Fruit fly (Drosophila melanogaster) whole organism, embryonic: ENCODE results near the gene CG31468.

Experiments used
- Abd-B ChIP-seq: fragments of 200-800 bp; sonication (Bioruptor generic); optimal IDR thresholded peaks from 2 replicates; lab custom pipeline; 2018; ENCODE audit warnings: missing biosample characterization, mild to moderate bottlenecking, missing genetic modification characterization, moderate library complexity
- CG11695 ChIP-seq: fragments of 200-800 bp; sonication (Bioruptor generic); IDR thresholded peaks from 3 replicates; pipeline ENCODE4 v1.3.6; 2022; ENCODE audit warnings: missing biosample characterization, missing genetic modification characterization
- CG13775 ChIP-seq: fragments of 200-800 bp; sonication (Bioruptor generic); optimal IDR thresholded peaks from 3 replicates; lab custom pipeline; 2017; ENCODE audit warnings: missing biosample characterization, mild to moderate bottlenecking, missing genetic modification characterization
- CG14050 ChIP-seq: fragments of 200-800 bp; sonication (Bioruptor generic); IDR thresholded peaks from 3 replicates; pipeline ENCODE4 v1.3.6; 2022; ENCODE audit warnings: missing biosample characterization, missing genetic modification characterization
- CG15479 ChIP-seq: fragments of 200-800 bp; sonication (Bioruptor generic); optimal IDR thresholded peaks from 3 replicates; lab custom pipeline; 2019; ENCODE audit warnings: missing biosample characterization, mild to moderate bottlenecking, missing genetic modification characterization, moderate library complexity
- CG16863 ChIP-seq: fragments of 200-800 bp; sonication (Bioruptor generic); optimal IDR thresholded peaks from 3 replicates; lab custom pipeline; 2016; ENCODE audit warnings: missing biosample characterization, missing genetic modification characterization
- CG17186 ChIP-seq: fragments of 200-800 bp; sonication (Bioruptor generic); optimal IDR thresholded peaks from 3 replicates; lab custom pipeline; 2017; ENCODE audit warnings: missing biosample characterization, missing genetic modification reagents, missing genetic modification characterization
- CG17359 ChIP-seq: fragments of 200-800 bp; sonication (Bioruptor generic); optimal IDR thresholded peaks from 3 replicates; lab custom pipeline; 2018; ENCODE audit warnings: missing biosample characterization, mild to moderate bottlenecking, missing genetic modification characterization, moderate library complexity
- CG18599 ChIP-seq: fragments of 200-800 bp; sonication (Bioruptor generic); optimal IDR thresholded peaks from 3 replicates; lab custom pipeline; 2017; ENCODE audit warnings: missing biosample characterization, missing genetic modification characterization, mild to moderate bottlenecking, moderate library complexity, missing genetic modification reagents
- CG2120 ChIP-seq: fragments of 200-800 bp; sonication (Bioruptor generic); optimal IDR thresholded peaks from 3 replicates; lab custom pipeline; 2016; ENCODE audit warnings: missing biosample characterization, missing genetic modification characterization
- CG30403 ChIP-seq: fragments of 200-800 bp; sonication (Bioruptor generic); optimal IDR thresholded peaks from 3 replicates; lab custom pipeline; 2016; ENCODE audit warnings: missing biosample characterization, missing genetic modification characterization
- CG31365 ChIP-seq: fragments of 200-800 bp; sonication (Bioruptor generic); optimal IDR thresholded peaks from 2 replicates; lab custom pipeline; 2018; ENCODE audit warnings: missing biosample characterization, mild to moderate bottlenecking, missing genetic modification characterization
- CG4360 ChIP-seq: fragments of 200-800 bp; sonication (Bioruptor generic); IDR thresholded peaks from 2 replicates; pipeline ENCODE4 v1.3.6; 2022; ENCODE audit warnings: missing biosample characterization, missing genetic modification characterization
- CG4854 ChIP-seq: fragments of 200-800 bp; sonication (Bioruptor generic); optimal IDR thresholded peaks from 2 replicates; lab custom pipeline; 2016; ENCODE audit warnings: missing biosample characterization, missing genetic modification characterization, inconsistent platforms
- CG7556 ChIP-seq: fragments of 200-800 bp; sonication (Bioruptor generic); optimal IDR thresholded peaks from 2 replicates; lab custom pipeline; 2017; ENCODE audit warnings: missing biosample characterization, mild to moderate bottlenecking, missing genetic modification characterization
- CG7987 ChIP-seq: fragments of 200-800 bp; sonication (Bioruptor generic); optimal IDR thresholded peaks from 2 replicates; lab custom pipeline; 2018; ENCODE audit warnings: missing biosample characterization, mild to moderate bottlenecking, missing genetic modification characterization, moderate library complexity
- CG8089 ChIP-seq: fragments of 200-800 bp; sonication (Bioruptor generic); optimal IDR thresholded peaks from 3 replicates; lab custom pipeline; 2016; ENCODE audit warnings: missing biosample characterization, missing genetic modification characterization
- CG8281 ChIP-seq: fragments of 200-800 bp; sonication (Bioruptor generic); optimal IDR thresholded peaks from 2 replicates; lab custom pipeline; 2018; ENCODE audit warnings: missing biosample characterization, mild to moderate bottlenecking, missing genetic modification characterization, moderate library complexity
- CG8359 ChIP-seq: fragments of 200-800 bp; sonication (Bioruptor generic); optimal IDR thresholded peaks from 2 replicates; lab custom pipeline; 2017; ENCODE audit warnings: missing biosample characterization, mild to moderate bottlenecking, missing genetic modification characterization, borderline replicate concordance
- CG8388 ChIP-seq: fragments of 200-800 bp; sonication (Bioruptor generic); optimal IDR thresholded peaks from 2 replicates; lab custom pipeline; 2019; ENCODE audit warnings: missing biosample characterization, mild to moderate bottlenecking, missing genetic modification characterization, moderate library complexity
- CG9817 ChIP-seq: fragments of 200-800 bp; sonication (Bioruptor generic); optimal IDR thresholded peaks from 2 replicates; lab custom pipeline; 2018; ENCODE audit warnings: missing biosample characterization, mild to moderate bottlenecking, missing genetic modification characterization, moderate library complexity
- CG9876 ChIP-seq: fragments of 200-800 bp; sonication (Bioruptor generic); optimal IDR thresholded peaks from 2 replicates; lab custom pipeline; 2016; ENCODE audit warnings: missing biosample characterization, missing genetic modification characterization
- CrebB ChIP-seq: fragments of 200-800 bp; sonication (Bioruptor generic); optimal IDR thresholded peaks from 3 replicates; lab custom pipeline; 2018; ENCODE audit warnings: missing biosample characterization, mild to moderate bottlenecking, missing genetic modification characterization
- D19B ChIP-seq: fragments of 200-800 bp; sonication (Bioruptor generic); optimal IDR thresholded peaks from 2 replicates; lab custom pipeline; 2017; ENCODE audit warnings: missing biosample characterization, mild to moderate bottlenecking, missing genetic modification characterization
- Dip3 ChIP-seq: fragments of 200-800 bp; sonication (Bioruptor generic); optimal IDR thresholded peaks from 3 replicates; lab custom pipeline; 2016; ENCODE audit warnings: missing biosample characterization, missing genetic modification characterization
- Dp ChIP-seq: fragments of 200-800 bp; sonication (Bioruptor generic); optimal IDR thresholded peaks from 2 replicates; lab custom pipeline; 2018; ENCODE audit warnings: missing biosample characterization, mild to moderate bottlenecking, missing genetic modification characterization, moderate library complexity
- Hey ChIP-seq: fragments of 200-800 bp; sonication (Bioruptor generic); optimal IDR thresholded peaks from 3 replicates; lab custom pipeline; 2018; ENCODE audit warnings: missing biosample characterization, mild to moderate bottlenecking, missing genetic modification characterization
- MBD-R2 ChIP-seq: fragments of 200-800 bp; sonication (Bioruptor generic); IDR thresholded peaks from 2 replicates; pipeline ENCODE4 v1.3.6; 2022; ENCODE audit warnings: missing biosample characterization, missing genetic modification characterization
- Optix ChIP-seq: fragments of 200-800 bp; sonication (Bioruptor generic); IDR thresholded peaks from 3 replicates; pipeline ENCODE4 v1.3.6; 2022; ENCODE audit warnings: missing biosample characterization, missing genetic modification characterization
- Taf1 ChIP-seq: fragments of 200-800 bp; sonication (Bioruptor generic); IDR thresholded peaks from 2 replicates; pipeline ENCODE4 v1.3.6; 2022; ENCODE audit warnings: missing biosample characterization, missing genetic modification characterization
- ap ChIP-seq: fragments of 200-800 bp; sonication (Bioruptor generic); IDR thresholded peaks from 2 replicates; pipeline ENCODE4 v1.3.6; 2022; ENCODE audit warnings: missing biosample characterization, missing genetic modification characterization
- ash1 ChIP-seq: fragments of 200-800 bp; sonication (Bioruptor generic); optimal IDR thresholded peaks from 2 replicates; lab custom pipeline; 2018; ENCODE audit warnings: missing biosample characterization, mild to moderate bottlenecking, missing genetic modification characterization
- ato ChIP-seq: fragments of 200-800 bp; sonication (Bioruptor generic); IDR thresholded peaks from 2 replicates; pipeline ENCODE4 v1.3.6; 2022; ENCODE audit warnings: missing biosample characterization, missing genetic modification characterization; ENCODE audit not compliant: partially characterized antibody
- caup ChIP-seq: fragments of 200-800 bp; sonication (Bioruptor generic); optimal IDR thresholded peaks from 3 replicates; lab custom pipeline; 2017; ENCODE audit warnings: missing biosample characterization, mild to moderate bottlenecking, missing genetic modification characterization, moderate library complexity; ENCODE audit not compliant: severe bottlenecking
- dati ChIP-seq: fragments of 200-800 bp; sonication (Bioruptor generic); IDR thresholded peaks from 2 replicates; pipeline ENCODE4 v1.3.6; 2022; ENCODE audit warnings: missing biosample characterization, missing genetic modification characterization
- disco-r ChIP-seq: fragments of 200-800 bp; sonication (Bioruptor generic); optimal IDR thresholded peaks from 2 replicates; lab custom pipeline; 2016; ENCODE audit warnings: missing biosample characterization, missing genetic modification characterization
- fru ChIP-seq: fragments of >200 bp; optimal IDR thresholded peaks from 2 replicates; lab custom pipeline; 2017
- gcm2 ChIP-seq: fragments of 200-800 bp; sonication (Bioruptor generic); optimal IDR thresholded peaks from 2 replicates; lab custom pipeline; 2016; ENCODE audit warnings: missing biosample characterization, missing genetic modification characterization
- gem ChIP-seq: fragments of 200-800 bp; sonication (Bioruptor generic); optimal IDR thresholded peaks from 2 replicates; lab custom pipeline; 2019; ENCODE audit warnings: missing biosample characterization, mild to moderate bottlenecking, missing genetic modification characterization, moderate library complexity
- grau ChIP-seq: fragments of 200-800 bp; optimal IDR thresholded peaks from 3 replicates; lab custom pipeline; 2019; ENCODE audit warnings: missing biosample characterization, mild to moderate bottlenecking, missing genetic modification characterization, moderate library complexity
- h ChIP-seq: fragments of >200 bp; optimal IDR thresholded peaks from 2 replicates; lab custom pipeline; 2017
- lmd ChIP-seq: fragments of 200-800 bp; sonication (Bioruptor generic); IDR thresholded peaks from 2 replicates; pipeline ENCODE4 v1.3.6; 2022; ENCODE audit warnings: missing biosample characterization, missing genetic modification characterization
- luna ChIP-seq: fragments of 200-800 bp; sonication (Bioruptor generic); optimal IDR thresholded peaks from 2 replicates; lab custom pipeline; 2016; ENCODE audit warnings: missing biosample characterization, missing genetic modification characterization
- mam ChIP-seq: fragments of 200-800 bp; sonication (Bioruptor generic); optimal IDR thresholded peaks from 3 replicates; lab custom pipeline; 2016; ENCODE audit warnings: missing biosample characterization, missing genetic modification characterization
- mirr ChIP-seq: fragments of 200-800 bp; sonication (Bioruptor generic); optimal IDR thresholded peaks from 3 replicates; lab custom pipeline; 2018; ENCODE audit warnings: missing biosample characterization, mild to moderate bottlenecking, missing genetic modification characterization
- nmo ChIP-seq: fragments of 200-800 bp; sonication (Bioruptor generic); optimal IDR thresholded peaks from 2 replicates; lab custom pipeline; 2018; ENCODE audit warnings: missing biosample characterization, mild to moderate bottlenecking, missing genetic modification characterization, moderate library complexity
- org-1 ChIP-seq: fragments of 200-800 bp; sonication (Bioruptor generic); optimal IDR thresholded peaks from 2 replicates; lab custom pipeline; 2017; ENCODE audit warnings: missing biosample characterization, missing genetic modification characterization
- row ChIP-seq: fragments of 200-800 bp; sonication (Bioruptor generic); IDR thresholded peaks from 3 replicates; pipeline ENCODE4 v1.3.6; 2022; ENCODE audit warnings: missing biosample characterization, missing genetic modification characterization
- sd ChIP-seq: fragments of 200-800 bp; sonication (Bioruptor generic); optimal IDR thresholded peaks from 3 replicates; lab custom pipeline; 2018; ENCODE audit warnings: missing biosample characterization, mild to moderate bottlenecking, missing genetic modification characterization, moderate library complexity
- sens ChIP-seq: fragments of 200-800 bp; sonication (Bioruptor generic); peaks from one replicate; lab custom pipeline; 2016; ENCODE audit warnings: missing biosample characterization, missing genetic modification characterization
- wor ChIP-seq: fragments of 200-800 bp; sonication (Bioruptor generic); IDR thresholded peaks from 2 replicates; pipeline ENCODE4 v1.3.6; 2022; ENCODE audit warnings: missing biosample characterization, missing genetic modification characterization
- zen ChIP-seq: fragments of 200-800 bp; sonication (Bioruptor generic); optimal IDR thresholded peaks from 3 replicates; lab custom pipeline; 2018; ENCODE audit warnings: missing biosample characterization, mild to moderate bottlenecking, missing genetic modification characterization, moderate library complexity
- zf30C ChIP-seq: fragments of 200-800 bp; sonication (Bioruptor generic); optimal IDR thresholded peaks from 3 replicates; lab custom pipeline; 2018; ENCODE audit warnings: missing biosample characterization, mild to moderate bottlenecking, missing genetic modification characterization

Gene CG31468

dm6 chr3R:23667451-23667850 is 32.7 kb downstream of the CG31468 start (continued):
- TF ChIP-seq CG9817 (no peak), CG8388 (GFP tag; lab: Kevin White, UChicago) (no peak), grau (tag; lab: Kevin White, UChicago) (peak; percentile 68), org-1 (GFP tag; lab: Kevin White, UChicago) (no peak), CG15479 (GFP tag; lab: Kevin White, UChicago) (no peak), CG7987 (GFP tag; lab: Kevin White, UChicago) (no peak), row (GFP tag; lab: Robert Waterston, UW) (0 out of 3 replicates have a peak, but pooled peaks have one; percentile 35), caup (GFP tag; lab: Kevin White, UChicago) (peak; percentile 7), dati (GFP tag; lab: Robert Waterston, UW) (no peak), CrebB (tag; lab: Kevin White, UChicago) (no peak), h (lab: Kevin White, UChicago) (no peak), CG18599 (GFP tag; lab: Kevin White, UChicago) (peak; percentile 27), CG8089 (no peak), CG13775 (no peak), ato (GFP tag; lab: Robert Waterston, UW) (no peak), CG4854 (GFP tag; lab: Kevin White, UChicago) (no peak), Optix (GFP tag; lab: Robert Waterston, UW) (no peak), Abd-B (no peak), CG8281 (no peak), mam (GFP tag; lab: Kevin White, UChicago) (peak; percentile 1), CG16863 (GFP tag; lab: Kevin White, UChicago) (no peak), CG14050 (no peak), luna (GFP tag; lab: Kevin White, UChicago) (no peak), CG4360 (GFP tag; lab: Robert Waterston, UW) (no peak), CG8359 (GFP tag; lab: Kevin White, UChicago) (no peak), zen (tag; lab: Kevin White, UChicago) (no peak), lmd (GFP tag; lab: Robert Waterston, UW) (no peak), Taf1 (GFP tag; lab: Robert Waterston, UW) (no peak), Hey (tag; lab: Kevin White, UChicago) (no peak), fru (lab: Kevin White, UChicago) (no peak), zf30C (GFP tag; lab: Kevin White, UChicago) (no peak), Dip3 (no peak), D19B (no peak), wor (no peak), CG2120 (GFP tag; lab: Kevin White, UChicago) (peak; percentile 45), mirr (GFP tag; lab: Kevin White, UChicago) (no peak), gcm2 (no peak), disco-r (GFP tag; lab: Kevin White, UChicago) (no peak), sens (GFP tag; lab: Kevin White, UChicago) (peak; percentile 69), CG7556 (GFP tag; lab: Kevin White, UChicago) (peak; percentile 51), CG11695 (GFP tag; lab: Robert Waterston, UW) (no peak), gem (tag; lab: Kevin White, UChicago) (peak; percentile 30), sd (tag; lab: Kevin White, UChicago) (no peak), nmo (GFP tag; lab: Kevin White, UChicago) (no peak), ash1 (GFP tag; lab: Kevin White, UChicago) (no peak), CG30403 (peak; percentile 26), ap (GFP tag; lab: Robert Waterston, UW) (no peak), CG17186 (GFP tag; lab: Kevin White, UChicago) (no peak), Dp (GFP tag; lab: Kevin White, UChicago) (no peak), CG31365 (no peak), MBD-R2 (GFP tag; lab: Robert Waterston, UW) (no peak), CG17359 (tag; lab: Kevin White, UChicago) (no peak), CG9876 (GFP tag; lab: Kevin White, UChicago) (no peak)
